Worm (Caenorhabditis elegans) whole organism, L1 larva: ENCODE measurements around the gene mmcm-1.
A peak's percentile ranks its signal among the peaks of the same experiment; 100 is the strongest.

Source experiments
- ceh-88 ChIP-seq: fragments of 200-800 bp; sonication (Bioruptor generic); IDR thresholded peaks from 2 replicates; pipeline ENCODE4 v1.3.6; 2022; ENCODE audit warnings: missing genetic modification characterization, missing compliant biosample characterization
- lin-13 ChIP-seq: fragments of 150-350 bp; optimal IDR thresholded peaks from 2 replicates; lab custom pipeline; 2014; ENCODE audit warnings: missing biosample characterization, missing genetic modification reagents, missing genetic modification characterization
- mef-2 ChIP-seq: fragments of 150-350 bp; optimal IDR thresholded peaks from 2 replicates; lab custom pipeline; 2014; ENCODE audit warnings: missing biosample characterization, missing genetic modification characterization
- nhr-71 ChIP-seq: sonication (generic microtip); optimal IDR thresholded peaks from 2 replicates; lab custom pipeline; 2016; ENCODE audit warnings: mild to moderate bottlenecking, missing genetic modification characterization, moderate library complexity, missing compliant biosample characterization
- ztf-4 ChIP-seq: fragments of 150-350 bp; optimal IDR thresholded peaks from 2 replicates; lab custom pipeline; 2014; ENCODE audit warnings: missing biosample characterization, missing genetic modification characterization

- TF ChIP-seq ztf-4 (tag; lab: Kevin White, UChicago) (no peak), lin-13 (GFP tag; lab: Kevin White, UChicago) (no peak), nhr-71 (tag; lab: Kevin White, UChicago) (peak; percentile 15), ceh-88 (GFP tag; lab: Robert Waterston, UW) (no peak), mef-2 (tag; lab: Kevin White, UChicago) (no peak)
These were observed 48.8 kb upstream of the mmcm-1 start, which contains the start of gene F37A8.5 for ce11 chrIII:3956293-3956692.
